Fruit fly (Drosophila melanogaster) whole organism, adult: ENCODE results near the gene CG42322.

Source experiments
- Crg-1 ChIP-seq: fragments of 200-800 bp; sonication (Bioruptor generic); optimal IDR thresholded peaks from 2 replicates; lab custom pipeline; 2016; ENCODE audit warnings: missing biosample characterization, missing genetic modification characterization
- bab1 ChIP-seq: fragments of 200-800 bp; sonication (Bioruptor generic); optimal IDR thresholded peaks from 3 replicates; lab custom pipeline; 2019; ENCODE audit warnings: missing biosample characterization, mild to moderate bottlenecking, missing genetic modification characterization, moderate library complexity
- kay ChIP-seq: fragments of 200-800 bp; sonication (Bioruptor generic); peaks from one replicate; lab custom pipeline; 2016; ENCODE audit warnings: missing biosample characterization, missing genetic modification characterization, borderline replicate concordance

DNA sequence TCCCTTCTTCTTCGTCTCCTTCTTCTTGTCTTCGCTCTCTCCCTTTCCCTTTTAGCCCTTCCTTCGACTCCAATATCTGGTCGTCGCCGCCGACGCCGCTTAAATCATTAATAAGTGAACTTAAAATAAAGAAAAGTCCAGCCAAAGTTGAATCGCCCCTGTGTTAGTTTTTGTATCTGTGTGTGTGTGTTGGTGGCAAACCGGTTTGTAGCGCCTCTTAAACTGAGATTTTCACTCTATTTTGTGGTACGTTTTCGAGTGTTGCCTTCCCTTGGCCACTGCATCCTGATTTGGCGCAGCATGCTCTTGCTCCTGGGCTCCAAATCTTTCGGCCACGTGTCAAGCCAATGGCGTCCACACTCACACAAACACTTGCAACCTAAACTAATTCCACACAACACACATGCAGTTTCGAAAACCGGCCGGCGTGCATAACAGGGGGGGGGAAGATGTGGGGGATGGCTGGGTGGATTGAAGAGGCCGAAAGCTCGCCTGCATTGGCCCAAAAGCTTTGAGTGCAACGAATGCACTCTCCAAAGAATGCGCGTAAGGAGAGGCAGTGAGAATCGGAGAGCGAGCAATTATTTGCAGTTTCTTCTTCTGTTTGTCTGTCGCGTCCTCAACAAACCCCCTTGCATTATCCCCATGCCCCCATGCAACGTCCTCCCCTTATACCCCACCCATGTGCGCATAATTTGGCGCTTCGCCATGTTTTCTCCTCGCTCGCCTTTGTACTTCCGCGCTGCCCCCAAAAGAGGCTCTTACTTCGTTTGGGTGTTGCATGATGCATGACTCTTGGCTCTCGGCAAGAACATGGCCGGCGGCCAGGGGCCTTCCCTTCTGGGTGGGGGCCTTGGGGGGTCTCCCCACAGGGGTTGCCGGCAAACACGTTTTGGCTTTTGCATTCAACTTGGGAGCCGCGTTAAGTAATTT is 44.8 kb downstream of the CG42322 start:
- TF ChIP-seq bab1 (GFP tag; lab: Kevin White, UChicago) (no peak), kay (GFP tag; lab: Kevin White, UChicago) (no peak), Crg-1 (GFP tag; lab: Kevin White, UChicago) (no peak)
